Fruit fly (Drosophila melanogaster): ENCODE data around the gene mei-41.

Gene mei-41

DNA sequence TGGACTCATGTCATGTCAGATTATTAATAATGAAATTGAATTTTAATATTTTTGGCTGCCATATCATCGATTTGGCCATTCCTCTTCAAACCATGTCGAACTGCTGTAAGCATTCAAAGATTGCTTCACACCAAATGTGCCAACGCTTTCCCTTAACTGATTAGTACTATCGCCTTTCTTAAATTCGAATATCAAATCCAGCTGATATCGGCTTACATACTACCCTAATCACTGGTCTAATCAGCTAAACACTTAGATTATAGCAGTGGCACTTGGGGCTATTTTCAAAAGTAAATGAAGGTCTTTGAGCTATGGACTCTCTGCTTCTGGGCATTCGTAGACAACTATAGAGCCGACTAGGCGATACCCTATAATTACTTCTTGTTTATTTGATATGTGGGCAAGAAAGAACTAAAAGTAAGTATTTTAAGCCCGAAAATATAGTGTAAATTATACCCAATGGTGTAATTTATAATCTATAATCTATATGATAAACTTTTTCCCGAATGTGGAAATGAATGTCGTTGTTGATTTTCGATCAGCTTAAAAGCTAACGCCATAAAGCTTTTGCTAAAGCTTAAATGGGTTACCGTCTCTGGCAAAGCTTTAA is 12.4 kb downstream of the mei-41 start (continued):
- TF ChIP-seq sna (GFP tag; IDR thresholded peaks at IDR 0.05; ENCODE audit: partially characterized antibody), result no peak
- TF ChIP-seq Doc3 (GFP tag; IDR thresholded peaks at IDR 0.05; ENCODE audit: partially characterized antibody), result no peak
- TF ChIP-seq cas (GFP tag; IDR thresholded peaks at IDR 0.05), result no peak
- TF ChIP-seq CG17612 (GFP tag; IDR thresholded peaks at IDR 0.05), result no peak
- TF ChIP-seq CG15696 (tag; optimal IDR thresholded peaks at IDR 0.05), result no peak
- TF ChIP-seq toy (GFP tag; IDR thresholded peaks at IDR 0.05), result 0 out of 2 replicates have a peak, but pooled peaks have one; percentile 36
- peak; percentile 87 for TF ChIP-seq Hmr (GFP tag; optimal IDR thresholded peaks at IDR 0.05)
- peak; percentile 14 for TF ChIP-seq Sry-δ (GFP tag; optimal IDR thresholded peaks at IDR 0.05)
- no peak for TF ChIP-seq h (optimal IDR thresholded peaks at IDR 0.05)
- no peak for TF ChIP-seq NK7.1 (GFP tag; optimal IDR thresholded peaks at IDR 0.05)
- peak; percentile 56 for TF ChIP-seq CG6683 (GFP tag; optimal IDR thresholded peaks at IDR 0.05)
- peak; percentile 91 for TF ChIP-seq CG2120 (GFP tag; optimal IDR thresholded peaks at IDR 0.05)
- no peak for TF ChIP-seq CG13123 (GFP tag; optimal IDR thresholded peaks at IDR 0.05)
- no peak for TF ChIP-seq psq (GFP tag; optimal IDR thresholded peaks at IDR 0.05)
- TF ChIP-seq klu (GFP tag; IDR thresholded peaks at IDR 0.05), result peak; percentile 29; the same call in 1 of the 2 replicates
- no peak for TF ChIP-seq disco-r (GFP tag; optimal IDR thresholded peaks at IDR 0.05)
- TF ChIP-seq C15 (GFP tag; IDR thresholded peaks at IDR 0.05), result 0 out of 3 replicates have a peak, but pooled peaks have one; percentile 29
- no peak for TF ChIP-seq mld (GFP tag; IDR thresholded peaks at IDR 0.05; ENCODE audit: partially characterized antibody)
- no peak for TF ChIP-seq Elba2 (GFP tag; optimal IDR thresholded peaks at IDR 0.05)
- TF ChIP-seq pho (GFP tag; optimal IDR thresholded peaks at IDR 0.05), result peak; percentile 61
- TF ChIP-seq NFAT (GFP tag; IDR thresholded peaks at IDR 0.05), result peak; percentile 52
- peak; percentile 56 for TF ChIP-seq ewg (GFP tag; optimal IDR thresholded peaks at IDR 0.05)
- TF ChIP-seq ase (GFP tag; IDR thresholded peaks at IDR 0.05), result peak; percentile 62; the same call in 1 of the 3 replicates
- peak; percentile 81 for TF ChIP-seq HmgZ (tag; optimal IDR thresholded peaks at IDR 0.05)
- TF ChIP-seq nau (GFP tag; optimal IDR thresholded peaks at IDR 0.05), result no peak
- TF ChIP-seq bsh (GFP tag; optimal IDR thresholded peaks at IDR 0.05), result peak in 1 of 2 experiments; percentile 80
- no peak for TF ChIP-seq fd64A (GFP tag; optimal IDR thresholded peaks at IDR 0.05)
- TF ChIP-seq CG4730 (GFP tag; IDR thresholded peaks at IDR 0.05), result peak; percentile 67
- TF ChIP-seq CG31224 (GFP tag; IDR thresholded peaks at IDR 0.05), result 0 out of 2 replicates have a peak, but pooled peaks have one; percentile 53
- TF ChIP-seq corto (GFP tag; optimal IDR thresholded peaks at IDR 0.05), result peak; percentile 44
- TF ChIP-seq fd96Cb (tag; optimal IDR thresholded peaks at IDR 0.05), result peak; percentile 68
- TF ChIP-seq Gsc (GFP tag; IDR thresholded peaks at IDR 0.05), result no peak
- peak; percentile 71; the same call in 1 of the 2 replicates for TF ChIP-seq rib (GFP tag; IDR thresholded peaks at IDR 0.05)
- TF ChIP-seq otp (GFP tag; IDR thresholded peaks at IDR 0.05), result peak; percentile 67; the same call in 2 of the 3 replicates
- TF ChIP-seq fd3F (GFP tag; optimal IDR thresholded peaks at IDR 0.05), result peak; percentile 77
- peak; percentile 76 for TF ChIP-seq CG32767 (GFP tag; IDR thresholded peaks at IDR 0.05)
- no peak for TF ChIP-seq CG8765 (GFP tag; IDR thresholded peaks at IDR 0.05)
- no peak for TF ChIP-seq CG3163 (GFP tag; optimal IDR thresholded peaks at IDR 0.05)
- TF ChIP-seq tgo (GFP tag; IDR thresholded peaks at IDR 0.05), result peak; percentile 84
- TF ChIP-seq sisA (GFP tag; IDR thresholded peaks at IDR 0.05), result peak; percentile 58
- TF ChIP-seq CG33213 (GFP tag; optimal IDR thresholded peaks at IDR 0.05), result no peak
- TF ChIP-seq CG12071 (GFP tag; optimal IDR thresholded peaks at IDR 0.05), result peak; percentile 77
- TF ChIP-seq dati (GFP tag; IDR thresholded peaks at IDR 0.05), result no peak
- no peak for TF ChIP-seq zen2 (GFP tag; IDR thresholded peaks at IDR 0.05; ENCODE audit: partially characterized antibody)
- TF ChIP-seq oc (tag; optimal IDR thresholded peaks at IDR 0.05), result peak; percentile 74
- peak; percentile 4 for TF ChIP-seq Fer2 (tag; optimal IDR thresholded peaks at IDR 0.05)
- TF ChIP-seq Dip2 (GFP tag; IDR thresholded peaks at IDR 0.05), result no peak
- peak; percentile 48 for TF ChIP-seq CG4707 (GFP tag; optimal IDR thresholded peaks at IDR 0.05)
- no peak for TF ChIP-seq kni (GFP tag; optimal IDR thresholded peaks at IDR 0.05)
- no peak for TF ChIP-seq usp (GFP tag; optimal IDR thresholded peaks at IDR 0.05)

All from whole organism, embryonic.